Worm (Caenorhabditis elegans): ENCODE measurements around the gene Y116A8C.43.

The Y116A8C.43 gene

ce11 chrIV:17103615-17104014 lies 15.0 kb downstream of the Y116A8C.43 start, which contains the start of gene Y116A8C.30:
Gene Y116A8C.30, minus strand, starts transcription at chrIV:17103715.
- TF ChIP-seq nhr-120 (GFP tag; IDR thresholded peaks at IDR 0.05) (no peak), snpc-4 (GFP tag; optimal IDR thresholded peaks at IDR 0.05) (no peak), snpc-4 (tag; optimal IDR thresholded peaks at IDR 0.05) (peak in 1 of 4 experiments; percentile 45)

ce11 chrIV:17104157-17104872 lies 15.7 kb downstream of the Y116A8C.43 start:
- TF ChIP-seq nfyb-1 (GFP tag; IDR thresholded peaks at IDR 0.05) (peak; percentile 68), ztf-26 (tag; optimal IDR thresholded peaks at IDR 0.05) (no peak), hlh-26 (GFP tag; conservative IDR thresholded peaks at IDR 0.05) (no peak), zfh-2 (GFP tag; conservative IDR thresholded peaks at IDR 0.05) (peak; percentile 76), egrh-3 (GFP tag; IDR thresholded peaks at IDR 0.05) (peak; percentile 35; the same call in 1 of the 2 replicates), snpc-4 (GFP tag; optimal IDR thresholded peaks at IDR 0.05) (no peak), snpc-4 (tag; optimal IDR thresholded peaks at IDR 0.05) (peak in 1 of 4 experiments; percentile 21)

ce11 chrIV:17105578-17105977 lies 16.9 kb downstream of the Y116A8C.43 start:
- TF ChIP-seq madf-6 (GFP tag; IDR thresholded peaks at IDR 0.05) (no peak), ama-1 (optimal IDR thresholded peaks at IDR 0.05) (no peak), ama-1 (GFP tag; optimal IDR thresholded peaks at IDR 0.05) (no peak), athp-1 (tag; optimal IDR thresholded peaks at IDR 0.05) (no peak), die-1 (tag; optimal IDR thresholded peaks at IDR 0.05) (no peak), mcd-1 (GFP tag; IDR thresholded peaks at IDR 0.05) (no peak), repo-1 (tag; optimal IDR thresholded peaks at IDR 0.05) (peak; percentile 39), ztf-28 (GFP tag; IDR thresholded peaks at IDR 0.05) (no peak), zfh-2 (GFP tag; conservative IDR thresholded peaks at IDR 0.05) (peak; percentile 81), egrh-3 (GFP tag; IDR thresholded peaks at IDR 0.05) (peak; percentile 70; the same call in 1 of the 2 replicates), Y67H2A.10 (GFP tag; conservative IDR thresholded peaks at IDR 0.05) (no peak), egl-44 (GFP tag; IDR thresholded peaks at IDR 0.05) (no peak), ceh-91 (GFP tag; IDR thresholded peaks at IDR 0.05) (no peak), lsl-1 (GFP tag; optimal IDR thresholded peaks at IDR 0.05) (no peak), fkh-3 (tag; optimal IDR thresholded peaks at IDR 0.05) (no peak), cebp-2 (GFP tag; IDR thresholded peaks at IDR 0.05) (0 out of 2 replicates have a peak, but pooled peaks have one; percentile 22)

ce11 chrIV:17108200-17108599 lies 19.5 kb downstream of the Y116A8C.43 start:
- TF ChIP-seq nhr-90 (tag; optimal IDR thresholded peaks at IDR 0.05), result no peak
- TF ChIP-seq nfyb-1 (GFP tag; IDR thresholded peaks at IDR 0.05), result no peak
- no peak for TF ChIP-seq ekl-4 (GFP tag; IDR thresholded peaks at IDR 0.05)
- peak; percentile 29; the same call in 1 of the 2 replicates for TF ChIP-seq D2030.7 (GFP tag; IDR thresholded peaks at IDR 0.05)
- no peak for TF ChIP-seq snpc-4 (GFP tag; optimal IDR thresholded peaks at IDR 0.05)
- peak in 1 of 4 experiments; percentile 6 for TF ChIP-seq snpc-4 (tag; optimal IDR thresholded peaks at IDR 0.05)
- peak; percentile 74 for TF ChIP-seq ceh-100 (GFP tag; IDR thresholded peaks at IDR 0.05)
- TF ChIP-seq T07F8.4 (tag; optimal IDR thresholded peaks at IDR 0.05), result no peak
- 0 out of 2 replicates have a peak, but pooled peaks have one; percentile 12 for TF ChIP-seq attf-6 (GFP tag; IDR thresholded peaks at IDR 0.05)
- TF ChIP-seq sdz-38 (tag; optimal IDR thresholded peaks at IDR 0.05), result no peak
- 0 out of 2 replicates have a peak, but pooled peaks have one; percentile 8 for TF ChIP-seq Y53G8AR.9 (GFP tag; conservative IDR thresholded peaks at IDR 0.05)

ce11 chrIV:17108805-17109204 lies 20.2 kb downstream of the Y116A8C.43 start:
- TF ChIP-seq cebp-2 (GFP tag; IDR thresholded peaks at IDR 0.05) (no peak), nfyb-1 (GFP tag; IDR thresholded peaks at IDR 0.05) (peak; percentile 63; the same call in 1 of the 2 replicates)

Measured in whole organism, young adult.